Fruit fly (Drosophila melanogaster): ENCODE measurements around the gene CG33268.
"Not testable (repeated sequence)": the region's sequence is repeated elsewhere in the genome, so short reads cannot be mapped to it uniquely, and the experiment has no call there.

- TF ChIP-seq Dif (GFP tag; optimal IDR thresholded peaks at IDR 0.05; ENCODE audit: partially characterized antibody); GATAd (GFP tag; optimal IDR thresholded peaks at IDR 0.05); Rel (GFP tag; optimal IDR thresholded peaks at IDR 0.05); Rel (tag; optimal IDR thresholded peaks at IDR 0.05); woc (GFP tag; optimal IDR thresholded peaks at IDR 0.05); psq (GFP tag; optimal IDR thresholded peaks at IDR 0.05); dmrt93B (GFP tag; optimal IDR thresholded peaks at IDR 0.05); OdsH (GFP tag; optimal IDR thresholded peaks at IDR 0.05); jim (GFP tag; optimal IDR thresholded peaks at IDR 0.05); Dfd (GFP tag; optimal IDR thresholded peaks at IDR 0.05): not testable (repeated sequence)
These were observed 14.1 kb downstream of the CG33268 start, which contains the start of gene CG33489 for dm6 chr3L:11576944-11577343.

All from whole organism, wandering third instar larva.